Fruit fly (Drosophila melanogaster): ENCODE results near the gene TTLL6B.

DNA sequence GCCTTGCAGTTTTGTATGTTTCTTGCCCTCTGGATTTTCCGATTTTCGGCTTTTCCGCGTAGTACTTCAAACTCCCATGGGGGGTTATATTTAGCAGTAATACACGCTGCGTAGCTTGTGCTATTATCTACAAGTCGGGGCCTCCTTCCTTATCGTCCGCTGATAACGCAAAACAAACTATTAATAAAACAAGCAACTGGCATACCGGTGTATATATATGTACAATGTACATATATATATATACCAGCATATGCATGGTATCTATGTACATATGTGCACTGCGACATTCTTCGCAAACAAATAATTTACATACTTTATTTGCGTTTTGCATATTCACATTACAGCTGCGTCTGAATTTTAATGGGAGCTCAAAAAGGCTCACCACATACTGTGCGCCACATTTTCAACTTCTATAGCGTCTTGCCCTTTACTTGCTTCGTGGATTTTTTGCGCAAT is 3.1 kb upstream of the TTLL6B start:
- TF ChIP-seq CrebA (GFP tag; optimal IDR thresholded peaks at IDR 0.05; ENCODE audit: borderline replicate concordance) (no peak), Hr78 (GFP tag; optimal IDR thresholded peaks at IDR 0.05) (no peak), psq (GFP tag; optimal IDR thresholded peaks at IDR 0.05) (no peak), pan (optimal IDR thresholded peaks at IDR 0.05) (no peak), Jra (GFP tag; optimal IDR thresholded peaks at IDR 0.05) (no peak), Dif (GFP tag; optimal IDR thresholded peaks at IDR 0.05; ENCODE audit: partially characterized antibody) (no peak), lola (GFP tag; optimal IDR thresholded peaks at IDR 0.05) (no peak), ey (GFP tag; optimal IDR thresholded peaks at IDR 0.05) (no peak), OdsH (GFP tag; optimal IDR thresholded peaks at IDR 0.05) (no peak), fru (GFP tag; optimal IDR thresholded peaks at IDR 0.05) (no peak)
